Fruit fly (Drosophila melanogaster) whole organism, embryonic: ENCODE data around the gene yellow-e2.

Source experiments
- ATbp ChIP-seq: fragments of 200-800 bp; sonication (Bioruptor generic); optimal IDR thresholded peaks from 2 replicates; lab custom pipeline; 2017; ENCODE audit warnings: missing biosample characterization, mild to moderate bottlenecking, missing genetic modification characterization, missing genetic modification reagents
- C15 ChIP-seq: fragments of 200-800 bp; sonication (Bioruptor generic); IDR thresholded peaks from 3 replicates; pipeline ENCODE4 v1.3.6; 2022; ENCODE audit warnings: missing biosample characterization, missing genetic modification characterization
- CG10565 ChIP-seq: fragments of 200-800 bp; sonication (Bioruptor generic); optimal IDR thresholded peaks from 3 replicates; lab custom pipeline; 2016; ENCODE audit warnings: missing biosample characterization, mild to moderate bottlenecking, missing genetic modification characterization
- CG11696 ChIP-seq: fragments of 200-800 bp; sonication (Bioruptor generic); IDR thresholded peaks from 2 replicates; pipeline ENCODE4 v1.3.6; 2022; ENCODE audit warnings: missing biosample characterization, missing genetic modification characterization
- CG12155 ChIP-seq: fragments of 200-800 bp; sonication (Bioruptor generic); optimal IDR thresholded peaks from 3 replicates; lab custom pipeline; 2016; ENCODE audit warnings: missing biosample characterization, missing genetic modification characterization
- CG12236 ChIP-seq: fragments of 200-800 bp; sonication (Bioruptor generic); optimal IDR thresholded peaks from 2 replicates; lab custom pipeline; 2016; ENCODE audit warnings: missing biosample characterization, missing genetic modification characterization
- CG12942 ChIP-seq: fragments of 200-800 bp; sonication (Bioruptor generic); optimal IDR thresholded peaks from 3 replicates; lab custom pipeline; 2016; ENCODE audit warnings: missing biosample characterization, missing genetic modification characterization
- CG15601 ChIP-seq: fragments of 200-800 bp; sonication (Bioruptor generic); optimal IDR thresholded peaks from 3 replicates; lab custom pipeline; 2019; ENCODE audit warnings: missing biosample characterization, mild to moderate bottlenecking, missing genetic modification characterization, moderate library complexity
- CG17612 ChIP-seq: fragments of 200-800 bp; sonication (Bioruptor generic); IDR thresholded peaks from 2 replicates; pipeline ENCODE4 v1.3.6; 2022; ENCODE audit warnings: missing biosample characterization, missing genetic modification characterization
- CG17912 ChIP-seq: fragments of 200-800 bp; sonication (Bioruptor generic); optimal IDR thresholded peaks from 2 replicates; lab custom pipeline; 2018; ENCODE audit warnings: missing biosample characterization, mild to moderate bottlenecking, missing genetic modification characterization
- CG18262 ChIP-seq: fragments of 200-800 bp; optimal IDR thresholded peaks from 3 replicates; lab custom pipeline; 2019; ENCODE audit warnings: missing biosample characterization, mild to moderate bottlenecking, missing genetic modification characterization, moderate library complexity
- CG18476 ChIP-seq: fragments of 200-800 bp; sonication (Bioruptor generic); optimal IDR thresholded peaks from 2 replicates; lab custom pipeline; 2016; ENCODE audit warnings: missing biosample characterization, mild to moderate bottlenecking, missing genetic modification characterization
- CG2116 ChIP-seq: fragments of 200-800 bp; sonication (Bioruptor generic); optimal IDR thresholded peaks from 3 replicates; lab custom pipeline; 2018; ENCODE audit warnings: missing biosample characterization, mild to moderate bottlenecking, missing genetic modification characterization
- CG2129 ChIP-seq: fragments of 200-800 bp; sonication (Bioruptor generic); IDR thresholded peaks from 2 replicates; pipeline ENCODE4 v1.3.6; 2022; ENCODE audit warnings: missing biosample characterization, missing genetic modification characterization; ENCODE audit not compliant: partially characterized antibody
- CG2199 ChIP-seq: fragments of 200-800 bp; sonication (Bioruptor generic); IDR thresholded peaks from 3 replicates; pipeline ENCODE4 v1.3.6; 2022; ENCODE audit warnings: missing biosample characterization, missing genetic modification characterization
- CG2678 ChIP-seq: fragments of 200-800 bp; sonication (Bioruptor generic); optimal IDR thresholded peaks from 3 replicates; lab custom pipeline; 2019; ENCODE audit warnings: missing biosample characterization, mild to moderate bottlenecking, missing genetic modification characterization, moderate library complexity
- CG4360 ChIP-seq: fragments of 200-800 bp; sonication (Bioruptor generic); IDR thresholded peaks from 2 replicates; pipeline ENCODE4 v1.3.6; 2022; ENCODE audit warnings: missing biosample characterization, missing genetic modification characterization
- CG4854 ChIP-seq: fragments of 200-800 bp; sonication (Bioruptor generic); optimal IDR thresholded peaks from 2 replicates; lab custom pipeline; 2016; ENCODE audit warnings: missing biosample characterization, missing genetic modification characterization, inconsistent platforms
- CG5953 ChIP-seq: fragments of 200-800 bp; sonication (Bioruptor generic); IDR thresholded peaks from 2 replicates; pipeline ENCODE4 v1.3.6; 2022; ENCODE audit warnings: missing biosample characterization, missing genetic modification characterization
- D19B ChIP-seq: fragments of 200-800 bp; sonication (Bioruptor generic); optimal IDR thresholded peaks from 2 replicates; lab custom pipeline; 2017; ENCODE audit warnings: missing biosample characterization, mild to moderate bottlenecking, missing genetic modification characterization
- Dip3 ChIP-seq: fragments of 200-800 bp; sonication (Bioruptor generic); optimal IDR thresholded peaks from 3 replicates; lab custom pipeline; 2016; ENCODE audit warnings: missing biosample characterization, missing genetic modification characterization
- Fer1 ChIP-seq: fragments of 200-800 bp; sonication (Bioruptor generic); optimal IDR thresholded peaks from 2 replicates; lab custom pipeline; 2017; ENCODE audit warnings: missing biosample characterization, mild to moderate bottlenecking, missing genetic modification characterization
- HLH54F ChIP-seq: fragments of 200-800 bp; sonication (Bioruptor generic); optimal IDR thresholded peaks from 3 replicates; lab custom pipeline; 2016; ENCODE audit warnings: missing biosample characterization, missing genetic modification characterization
- HLHmδ ChIP-seq: fragments of 200-800 bp; sonication (Bioruptor generic); optimal IDR thresholded peaks from 2 replicates; lab custom pipeline; 2018; ENCODE audit warnings: missing biosample characterization, mild to moderate bottlenecking, missing genetic modification characterization, moderate library complexity
- YL-1 ChIP-seq: fragments of 200-800 bp; sonication (Bioruptor generic); optimal IDR thresholded peaks from 3 replicates; lab custom pipeline; 2017; ENCODE audit warnings: missing biosample characterization, mild to moderate bottlenecking, missing genetic modification characterization
- ato ChIP-seq: fragments of 200-800 bp; sonication (Bioruptor generic); IDR thresholded peaks from 2 replicates; pipeline ENCODE4 v1.3.6; 2022; ENCODE audit warnings: missing biosample characterization, missing genetic modification characterization; ENCODE audit not compliant: partially characterized antibody
- bcd ChIP-seq: fragments of 200-800 bp; sonication (Bioruptor generic); optimal IDR thresholded peaks from 2 replicates; lab custom pipeline; 2017; ENCODE audit warnings: missing biosample characterization, mild to moderate bottlenecking, missing genetic modification characterization
- caup ChIP-seq: fragments of 200-800 bp; sonication (Bioruptor generic); optimal IDR thresholded peaks from 3 replicates; lab custom pipeline; 2017; ENCODE audit warnings: missing biosample characterization, mild to moderate bottlenecking, missing genetic modification characterization, moderate library complexity; ENCODE audit not compliant: severe bottlenecking
- chif ChIP-seq, 2 experiments: fragments of 200-800 bp; sonication (Bioruptor generic); optimal IDR thresholded peaks; 3 replicates each; lab custom pipeline; 2016; ENCODE audit warnings: missing biosample characterization in 2 of 2, missing genetic modification characterization in 2 of 2
- ci ChIP-seq: fragments of 200-800 bp; sonication (Bioruptor generic); IDR thresholded peaks from 3 replicates; pipeline ENCODE4 v1.3.6; 2022; ENCODE audit warnings: missing biosample characterization, missing genetic modification characterization
- corto ChIP-seq: fragments of 200-800 bp; sonication (Bioruptor generic); optimal IDR thresholded peaks from 2 replicates; lab custom pipeline; 2016; ENCODE audit warnings: missing biosample characterization, mild to moderate bottlenecking, missing genetic modification characterization, moderate library complexity
- crol ChIP-seq: fragments of 200-800 bp; sonication (Bioruptor generic); IDR thresholded peaks from 2 replicates; pipeline ENCODE4 v1.3.6; 2022; ENCODE audit warnings: missing biosample characterization, missing genetic modification characterization
- fd3F ChIP-seq: fragments of 200-800 bp; sonication (Bioruptor generic); optimal IDR thresholded peaks from 2 replicates; lab custom pipeline; 2018; ENCODE audit warnings: missing biosample characterization, mild to moderate bottlenecking, missing genetic modification characterization, moderate library complexity
- gfzf ChIP-seq: fragments of 200-800 bp; sonication (Bioruptor generic); optimal IDR thresholded peaks from 2 replicates; lab custom pipeline; 2016; ENCODE audit warnings: missing biosample characterization, mild to moderate bottlenecking, missing genetic modification characterization, moderate library complexity
- ham ChIP-seq: fragments of 200-800 bp; sonication (Bioruptor generic); IDR thresholded peaks from 2 replicates; pipeline ENCODE4 v1.3.6; 2022; ENCODE audit warnings: missing biosample characterization, missing genetic modification characterization
- jigr1 ChIP-seq: fragments of 200-800 bp; sonication (Bioruptor generic); IDR thresholded peaks from 3 replicates; pipeline ENCODE4 v1.3.6; 2022; ENCODE audit warnings: missing biosample characterization, missing genetic modification characterization
- lab ChIP-seq: fragments of 200-800 bp; sonication (Bioruptor generic); optimal IDR thresholded peaks from 3 replicates; lab custom pipeline; 2017; ENCODE audit warnings: missing biosample characterization, missing genetic modification characterization, mild to moderate bottlenecking, moderate library complexity, missing genetic modification reagents
- lov ChIP-seq, 2 experiments: fragments of 200-800 bp in 1 of 2; fragments of >200 bp in 1 of 2; sonication (Bioruptor generic) in 1 of 2; IDR thresholded peaks in 1 of 2; optimal IDR thresholded peaks in 1 of 2; 2 replicates in 1 of 2; 3 replicates in 1 of 2; pipeline versions ENCODE4 v1.3.6 to Lab custom; 2017 to 2022; ENCODE audit warnings: missing biosample characterization in 1 of 2, missing genetic modification characterization in 1 of 2
- onecut ChIP-seq: fragments of 200-800 bp; sonication (Bioruptor generic); IDR thresholded peaks from 2 replicates; pipeline ENCODE4 v1.3.6; 2022; ENCODE audit warnings: missing biosample characterization, missing genetic modification characterization
- salm ChIP-seq: fragments of 200-800 bp; sonication (Bioruptor generic); optimal IDR thresholded peaks from 2 replicates; lab custom pipeline; 2018; ENCODE audit warnings: missing biosample characterization, mild to moderate bottlenecking, missing genetic modification characterization
- sd ChIP-seq: fragments of 200-800 bp; sonication (Bioruptor generic); optimal IDR thresholded peaks from 3 replicates; lab custom pipeline; 2018; ENCODE audit warnings: missing biosample characterization, mild to moderate bottlenecking, missing genetic modification characterization, moderate library complexity
- sens ChIP-seq: fragments of 200-800 bp; sonication (Bioruptor generic); peaks from one replicate; lab custom pipeline; 2016; ENCODE audit warnings: missing biosample characterization, missing genetic modification characterization
- seq ChIP-seq: fragments of 200-800 bp; sonication (Bioruptor generic); IDR thresholded peaks from 2 replicates; pipeline ENCODE4 v1.3.6; 2022; ENCODE audit warnings: missing biosample characterization, missing genetic modification characterization
- ssp ChIP-seq: fragments of 200-800 bp; sonication (Bioruptor generic); IDR thresholded peaks from 2 replicates; pipeline ENCODE4 v1.3.6; 2022; ENCODE audit warnings: missing biosample characterization, missing genetic modification characterization
- ttk ChIP-seq: fragments of 200-800 bp; sonication (Bioruptor generic); IDR thresholded peaks from 2 replicates; pipeline ENCODE4 v2.1.2; 2022; ENCODE audit warnings: missing biosample characterization, missing genetic modification characterization
- tx ChIP-seq: fragments of 200-800 bp; sonication (Bioruptor generic); optimal IDR thresholded peaks from 2 replicates; lab custom pipeline; 2016; ENCODE audit warnings: missing biosample characterization, missing genetic modification characterization
- unpg ChIP-seq: fragments of 200-800 bp; sonication (Bioruptor generic); optimal IDR thresholded peaks from 3 replicates; lab custom pipeline; 2018; ENCODE audit warnings: missing biosample characterization, mild to moderate bottlenecking, missing genetic modification characterization, moderate library complexity
- usp ChIP-seq: fragments of >200 bp; optimal IDR thresholded peaks from 2 replicates; lab custom pipeline; 2017; ENCODE audit warnings: missing biosample characterization, missing genetic modification characterization
- wek ChIP-seq: fragments of 200-800 bp; sonication (Bioruptor generic); optimal IDR thresholded peaks from 3 replicates; lab custom pipeline; 2018; ENCODE audit warnings: missing biosample characterization, mild to moderate bottlenecking, missing genetic modification characterization, moderate library complexity

The yellow-e2 gene

DNA sequence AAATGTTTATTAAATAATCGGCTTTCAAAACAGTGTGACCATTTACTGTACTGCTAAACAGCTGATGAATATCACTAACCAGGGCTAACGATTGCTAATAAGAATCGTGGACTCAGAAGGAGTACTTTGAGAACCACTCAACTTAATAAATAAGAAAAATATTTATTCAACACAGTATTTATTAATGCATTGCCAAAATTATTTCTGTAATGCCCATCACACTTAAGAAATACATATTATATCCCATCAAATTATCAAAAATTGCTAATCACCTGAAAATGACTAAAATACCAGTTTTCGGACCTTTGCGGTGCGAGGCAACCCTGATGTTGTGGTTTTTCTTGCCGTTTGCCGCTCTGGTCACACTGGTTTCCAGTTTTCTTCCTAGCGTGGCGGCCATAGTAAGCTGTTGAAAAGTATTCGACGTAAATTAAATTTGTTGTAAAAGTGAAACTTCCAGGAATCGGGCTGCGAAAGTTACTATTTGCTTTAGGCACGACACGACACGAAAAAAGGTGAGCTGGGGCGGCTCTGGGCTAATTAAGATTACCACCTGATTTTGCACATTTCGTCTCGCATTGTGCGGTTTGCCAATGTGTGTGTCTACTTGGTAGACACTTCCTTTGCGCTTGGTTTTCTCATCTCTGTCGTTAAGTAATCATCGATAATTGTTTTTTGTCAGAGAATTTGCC, 24.9 kb downstream of the yellow-e2 start, which contains the start of the genes mRpS21 and Droj2 (continued):
- no peak for TF ChIP-seq CG17612
- TF ChIP-seq wek = peak; percentile 0
- peak; percentile 18 for TF ChIP-seq unpg (GFP tag; lab: Kevin White, UChicago)
- no peak for TF ChIP-seq sd (tag; lab: Kevin White, UChicago)
- peak; percentile 57 for TF ChIP-seq bcd (GFP tag; lab: Kevin White, UChicago)
- TF ChIP-seq ttk (GFP tag; lab: Robert Waterston, UW) = no peak
- TF ChIP-seq CG2678 (tag; lab: Kevin White, UChicago) = peak; percentile 65
- TF ChIP-seq Dip3 (GFP tag; lab: Kevin White, UChicago) = peak; percentile 44
- TF ChIP-seq CG2199 (GFP tag; lab: Robert Waterston, UW) = no peak
- TF ChIP-seq sens (GFP tag; lab: Kevin White, UChicago) = peak; percentile 92
- TF ChIP-seq onecut (GFP tag; lab: Robert Waterston, UW) = no peak
- peak; percentile 4 for TF ChIP-seq tx (GFP tag; lab: Kevin White, UChicago)
- TF ChIP-seq CG12236 (GFP tag; lab: Kevin White, UChicago) = no peak
- peak; percentile 41 for TF ChIP-seq salm (tag; lab: Kevin White, UChicago)
- peak; percentile 55; the same call in 1 of the 2 replicates for TF ChIP-seq CG11696
- TF ChIP-seq CG12942 (GFP tag; lab: Kevin White, UChicago) = peak; percentile 5
- no peak for TF ChIP-seq CG2129 (GFP tag; lab: Robert Waterston, UW)
- TF ChIP-seq ci (GFP tag; lab: Robert Waterston, UW) = 0 out of 3 replicates have a peak, but pooled peaks have one; percentile 48
- no peak for TF ChIP-seq C15 (GFP tag; lab: Robert Waterston, UW)
- TF ChIP-seq usp (GFP tag; lab: Kevin White, UChicago) = no peak
- TF ChIP-seq CG18476 (GFP tag; lab: Kevin White, UChicago) = peak; percentile 16
- TF ChIP-seq CG12155 = peak; percentile 33
- no peak for TF ChIP-seq ATbp
- no peak for TF ChIP-seq lov (optimal IDR thresholded peaks at IDR 0.05; lab: Kevin White, UChicago)
- no peak for TF ChIP-seq lov (GFP tag; IDR thresholded peaks at IDR 0.05; lab: Robert Waterston, UW)
- no peak for TF ChIP-seq ato (GFP tag; lab: Robert Waterston, UW)
- TF ChIP-seq CG5953 = no peak
- peak; percentile 70 for TF ChIP-seq CG15601 (tag; lab: Kevin White, UChicago)
- TF ChIP-seq jigr1 (GFP tag; lab: Robert Waterston, UW) = no peak
- TF ChIP-seq ssp = no peak
- TF ChIP-seq lab (GFP tag; lab: Kevin White, UChicago) = peak; percentile 44
- peak; percentile 48 for TF ChIP-seq fd3F (GFP tag; lab: Kevin White, UChicago)
- TF ChIP-seq crol (GFP tag; lab: Robert Waterston, UW) = no peak
- no peak for TF ChIP-seq seq (GFP tag; lab: Robert Waterston, UW)
- peak; percentile 96 for TF ChIP-seq CG2116 (GFP tag; lab: Kevin White, UChicago)
- TF ChIP-seq gfzf (GFP tag; lab: Kevin White, UChicago) = peak; percentile 90
- TF ChIP-seq chif (GFP tag; optimal IDR thresholded peaks at IDR 0.05; lab: Kevin White, UChicago) = peak in 1 of 2 experiments; percentile 24
- no peak for TF ChIP-seq corto (GFP tag; lab: Kevin White, UChicago)
- TF ChIP-seq HLHmδ (GFP tag; lab: Kevin White, UChicago) = no peak
- TF ChIP-seq CG17912 (GFP tag; lab: Kevin White, UChicago) = no peak
- no peak for TF ChIP-seq CG4854 (GFP tag; lab: Kevin White, UChicago)
- peak; percentile 19 for TF ChIP-seq caup (GFP tag; lab: Kevin White, UChicago)
- peak; percentile 49 for TF ChIP-seq HLH54F (GFP tag; lab: Kevin White, UChicago)
- TF ChIP-seq YL-1 (GFP tag; lab: Kevin White, UChicago) = peak; percentile 3
- no peak for TF ChIP-seq CG4360
- no peak for TF ChIP-seq CG10565 (GFP tag; lab: Kevin White, UChicago)
- TF ChIP-seq Fer1 = peak; percentile 45
- no peak for TF ChIP-seq ham
- no peak for TF ChIP-seq D19B
- peak; percentile 48 for TF ChIP-seq CG18262 (tag; lab: Kevin White, UChicago)
